Fruit fly (Drosophila melanogaster): ENCODE measurements around the gene CG14408.

Gene CG14408

dm6 chrX:14840417-14840872 lies 8.6 kb upstream of the CG14408 start:
- peak; percentile 87 for TF ChIP-seq CG17801 (GFP tag; optimal IDR thresholded peaks at IDR 0.05; ENCODE audit: partially characterized antibody)

DNA sequence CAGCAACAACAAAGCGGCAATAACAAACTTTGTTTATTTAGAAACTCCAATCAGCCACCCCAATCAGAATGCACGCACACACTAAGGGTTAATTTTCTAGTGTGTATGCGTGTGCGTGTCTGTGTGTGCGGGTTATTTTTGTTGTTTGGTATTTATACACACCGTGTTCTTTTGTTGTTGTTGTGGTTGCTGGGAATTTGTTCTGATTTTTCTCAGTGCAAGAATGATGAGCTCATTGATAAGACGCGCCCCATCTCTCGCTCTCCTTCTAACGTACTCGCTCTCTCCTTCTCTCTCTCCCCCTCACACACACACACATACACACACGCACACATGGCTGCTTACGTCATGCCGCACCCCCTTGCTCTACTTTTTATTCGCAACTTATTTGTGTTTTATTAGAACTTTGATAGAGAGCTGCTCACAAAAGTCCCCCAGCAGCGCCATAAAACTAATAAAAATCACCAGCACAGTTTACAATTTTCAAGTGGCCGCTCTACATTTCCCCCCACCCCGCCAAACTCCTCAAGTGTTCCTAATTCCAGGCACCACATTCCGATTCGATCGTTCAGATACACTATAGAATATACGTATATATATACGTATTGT lies 8.0 kb upstream of the CG14408 start:
- no peak for TF ChIP-seq CG17801 (GFP tag; optimal IDR thresholded peaks at IDR 0.05; ENCODE audit: partially characterized antibody)

DNA sequence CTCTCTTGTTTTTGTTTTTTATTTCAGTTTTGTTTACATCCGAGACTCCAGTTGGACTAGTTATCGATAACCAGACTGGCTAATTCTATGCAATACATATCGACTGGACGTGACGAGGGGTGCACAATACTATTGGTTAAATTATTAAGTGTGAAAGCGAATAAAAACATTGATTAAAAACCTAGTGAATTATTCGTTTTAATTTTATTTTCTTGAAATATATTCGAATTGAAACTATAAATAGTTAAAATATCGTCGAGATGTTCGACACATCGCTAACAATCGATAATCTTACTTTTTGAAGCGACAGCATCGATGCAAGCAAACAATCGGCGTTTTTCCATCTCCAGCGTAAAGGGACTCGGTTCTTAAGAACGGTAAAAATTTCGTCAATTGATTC lies 7.2 kb upstream of the CG14408 start, which contains the start of the genes CG32590 and Flo2:
CG32590 (minus strand) TSS at position 60 of the 400 bp plus-strand sequence.
Flo2 (plus strand) TSS at position 330 of the 400 bp plus-strand sequence.
- peak; percentile 82 for TF ChIP-seq CG17801 (GFP tag; optimal IDR thresholded peaks at IDR 0.05; ENCODE audit: partially characterized antibody)

DNA sequence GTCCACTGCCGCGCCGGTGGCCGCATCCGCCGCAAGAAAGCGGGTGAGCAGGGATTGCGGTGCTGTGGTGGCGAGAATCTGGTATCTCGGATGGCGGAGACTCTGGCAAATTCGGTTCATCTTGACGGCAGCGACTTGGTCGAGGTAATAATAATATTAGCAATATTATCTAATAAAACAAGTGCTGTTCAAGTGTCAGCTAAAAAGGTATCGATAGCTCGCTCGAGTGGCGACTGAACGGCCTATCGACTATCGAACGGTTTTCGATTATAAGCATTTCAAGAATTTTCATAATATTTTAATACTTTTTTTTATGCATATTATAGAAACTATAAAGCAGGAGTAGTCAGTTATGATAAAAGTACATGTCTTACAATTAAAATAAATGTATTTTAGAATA lies 6.2 kb upstream of the CG14408 start, which contains the start of gene Grx5:
Grx5 (minus strand) TSS at position 216 of the 400 bp plus-strand sequence.
- no peak for TF ChIP-seq CG17801 (GFP tag; optimal IDR thresholded peaks at IDR 0.05; ENCODE audit: partially characterized antibody)

DNA sequence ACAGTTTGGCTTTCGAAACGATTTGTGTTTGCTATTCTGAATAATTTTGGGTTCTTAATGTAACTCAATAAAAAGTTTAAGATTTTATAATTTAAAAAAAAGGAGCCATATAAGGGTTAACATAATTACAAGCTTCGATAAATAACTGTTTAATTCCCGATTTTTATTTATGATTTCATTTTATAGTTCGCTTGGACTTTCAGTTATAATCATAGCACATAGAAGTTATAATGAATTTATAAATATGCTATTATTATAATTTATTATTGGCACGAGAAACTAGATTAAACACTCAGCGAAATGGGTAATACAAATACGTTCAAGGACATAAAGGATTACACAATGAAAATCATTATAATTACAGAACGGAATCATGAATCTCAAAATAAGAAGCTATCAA lies 4.6 kb upstream of the CG14408 start, which contains the start of gene CG14410:
CG14410 (plus strand) TSS at position 301 of the 400 bp plus-strand sequence.
- TF ChIP-seq CG17801 (GFP tag; optimal IDR thresholded peaks at IDR 0.05; ENCODE audit: partially characterized antibody), result no peak

- no peak for TF ChIP-seq CG17801 (GFP tag; optimal IDR thresholded peaks at IDR 0.05; ENCODE audit: partially characterized antibody)
Observed at dm6 chrX:14832562-14833303, 900 bp upstream of the CG14408 start, which contains the start of gene CG14411. CG14411 (plus strand) TSS chrX:14832647.

dm6 chrX:14827643-14828042 lies 4.2 kb downstream of the CG14408 start:
- TF ChIP-seq CG17801 (GFP tag; optimal IDR thresholded peaks at IDR 0.05; ENCODE audit: partially characterized antibody), result no peak

DNA sequence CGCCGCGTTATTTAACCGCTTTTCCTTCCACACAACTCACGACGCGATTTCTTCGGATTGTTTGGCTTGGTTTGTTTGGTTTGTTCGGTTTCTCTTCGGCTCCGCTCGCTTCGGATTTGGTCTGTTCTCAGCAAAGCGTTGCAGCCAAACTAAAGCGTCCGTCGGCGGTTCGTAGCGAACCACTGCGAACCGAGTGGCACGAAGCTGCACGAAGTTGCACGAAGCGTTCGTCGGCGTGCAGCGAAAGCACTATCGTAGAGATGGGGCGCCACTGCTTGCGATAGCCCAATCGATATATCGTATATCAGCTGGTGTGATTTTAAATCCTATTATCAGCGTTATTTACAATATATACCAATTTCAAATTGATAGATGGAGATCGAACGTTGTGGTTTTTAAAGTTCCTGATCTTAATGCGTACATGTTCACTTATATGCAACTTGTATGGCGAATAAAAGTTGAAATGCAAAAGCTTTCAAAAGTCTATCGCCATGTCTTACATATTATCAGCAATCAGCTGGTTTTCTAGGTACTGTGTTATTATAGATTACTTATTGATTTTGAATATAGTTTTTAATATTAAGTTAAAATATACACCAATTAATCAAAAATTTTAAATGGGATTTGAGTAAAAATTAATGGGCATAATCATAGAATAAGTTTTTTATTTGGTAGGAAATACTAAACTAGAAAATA lies 5.8 kb downstream of the CG14408 start, which contains the start of gene rut:
rut (minus strand) TSS at position 152 of the 696 bp plus-strand sequence.
- TF ChIP-seq CG17801 (GFP tag; optimal IDR thresholded peaks at IDR 0.05; ENCODE audit: partially characterized antibody), result no peak

dm6 chrX:14825470-14825787 lies 6.4 kb downstream of the CG14408 start:
- no peak for TF ChIP-seq CG17801 (GFP tag; optimal IDR thresholded peaks at IDR 0.05; ENCODE audit: partially characterized antibody)

dm6 chrX:14824690-14825469 lies 7.0 kb downstream of the CG14408 start:
- no peak for TF ChIP-seq CG17801 (GFP tag; optimal IDR thresholded peaks at IDR 0.05; ENCODE audit: partially characterized antibody)

dm6 chrX:14812239-14812638 lies 19.6 kb downstream of the CG14408 start:
- TF ChIP-seq CG17801 (GFP tag; optimal IDR thresholded peaks at IDR 0.05; ENCODE audit: partially characterized antibody), result no peak

DNA sequence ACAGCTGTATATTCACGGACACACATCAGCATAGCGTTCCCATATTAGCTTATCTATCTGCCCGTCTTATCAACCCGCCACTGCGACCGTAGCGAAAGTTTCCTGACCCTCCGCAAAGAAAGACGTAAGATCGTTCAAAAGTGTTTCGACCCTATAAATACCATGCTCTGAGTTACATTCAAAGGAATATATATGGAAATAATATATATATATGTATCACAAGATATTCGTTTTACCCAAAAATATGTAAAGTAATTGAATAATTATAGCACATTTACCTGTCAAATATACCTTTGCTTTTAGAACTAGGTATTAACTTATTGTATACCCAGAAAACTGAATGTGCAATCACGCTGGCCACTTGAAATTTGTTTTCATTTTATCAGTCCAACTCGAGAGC lies 21.4 kb downstream of the CG14408 start:
- no peak for TF ChIP-seq CG17801 (GFP tag; optimal IDR thresholded peaks at IDR 0.05; ENCODE audit: partially characterized antibody)

DNA sequence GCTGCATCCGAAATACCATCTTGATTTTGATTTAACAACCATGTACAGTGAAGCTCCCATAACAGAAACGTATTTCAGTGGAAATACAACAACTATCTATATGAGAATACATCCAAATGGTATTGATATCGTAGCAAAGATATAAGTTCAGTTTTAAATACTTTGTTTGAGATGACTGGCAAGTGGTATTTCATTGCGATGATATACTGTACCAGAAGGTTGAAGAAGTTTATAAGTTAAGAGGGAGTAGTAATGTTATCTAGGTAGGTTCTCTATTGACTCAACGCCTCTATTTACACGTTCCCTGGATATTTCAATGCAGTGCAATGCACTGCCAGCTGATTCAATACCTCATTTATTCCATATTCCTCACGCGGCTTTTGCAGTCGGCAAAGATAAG lies 26.2 kb downstream of the CG14408 start:
- no peak for TF ChIP-seq CG17801 (GFP tag; optimal IDR thresholded peaks at IDR 0.05; ENCODE audit: partially characterized antibody)

DNA sequence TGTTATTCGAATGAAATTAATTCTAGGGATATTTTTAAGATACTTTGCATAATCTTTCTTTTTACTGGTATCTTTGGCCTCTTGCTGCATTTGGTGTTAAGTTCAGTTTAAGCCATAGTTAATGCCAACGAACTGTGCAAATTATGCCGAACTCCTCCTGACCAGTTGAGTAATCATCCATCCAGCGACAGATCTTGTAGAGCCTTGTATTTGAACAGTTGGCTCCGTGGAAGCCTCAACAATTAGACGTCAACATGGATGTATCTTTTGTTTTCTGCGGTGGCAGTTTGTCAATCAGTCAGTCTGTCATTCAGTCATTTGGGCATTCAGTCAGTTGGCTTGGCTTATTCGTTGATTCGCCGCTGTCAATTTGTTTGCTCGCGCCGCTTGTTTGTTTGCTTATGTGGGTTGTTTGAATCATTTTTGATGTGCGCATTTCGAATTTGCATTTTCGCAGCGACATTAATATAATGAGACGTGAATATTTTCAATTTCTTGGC lies 29.2 kb downstream of the CG14408 start:
- TF ChIP-seq CG17801 (GFP tag; optimal IDR thresholded peaks at IDR 0.05; ENCODE audit: partially characterized antibody), result no peak

DNA sequence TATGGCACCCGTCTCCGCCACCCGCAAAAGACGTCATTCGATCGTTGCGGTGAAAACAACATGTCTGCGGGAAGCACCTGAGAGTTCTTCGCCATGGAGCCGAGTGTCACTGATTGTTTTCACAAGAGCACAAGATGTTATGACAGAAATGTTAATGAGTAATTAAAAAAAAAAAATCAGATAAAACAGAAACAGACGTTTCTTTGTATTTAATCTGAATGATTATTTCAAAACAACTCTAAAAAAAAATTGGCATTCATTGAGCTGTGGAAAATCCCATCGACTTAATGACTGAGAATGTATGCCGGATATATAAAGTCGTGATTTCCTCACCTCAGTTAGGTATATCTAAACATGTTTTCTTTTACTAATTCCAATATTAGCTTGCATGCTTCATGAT lies 45.4 kb downstream of the CG14408 start, which contains the start of gene Ag5r:
Ag5r (minus strand) TSS at position 101 of the 400 bp plus-strand sequence.
- no peak for TF ChIP-seq CG17801 (GFP tag; optimal IDR thresholded peaks at IDR 0.05; ENCODE audit: partially characterized antibody)

Data from ovary, adult (tissue).